Fruit fly (Drosophila melanogaster): ENCODE results near the gene CG4440.
A peak's percentile ranks its signal among the peaks of the same experiment; 100 is the strongest.

- TF ChIP-seq CG6654 (GFP tag; optimal IDR thresholded peaks at IDR 0.05), result peak; percentile 15
- peak; percentile 47 for TF ChIP-seq fu2 (GFP tag; optimal IDR thresholded peaks at IDR 0.05)
Measured at dm6 chr2L:16350160-16350633, 20.5 kb downstream of the CG4440 start.
